Worm (Caenorhabditis elegans) whole organism, late embryonic: Measurements from ENCODE around the gene sam-10.

Experiments
- F13H6.1 ChIP-seq: sonication (generic microtip); optimal IDR thresholded peaks from 2 replicates; lab custom pipeline; 2016; ENCODE audit warnings: missing genetic modification characterization, missing compliant biosample characterization
- ama-1 ChIP-seq: fragments of 150-350 bp; optimal IDR thresholded peaks from 2 replicates; lab custom pipeline; 2014
- unc-86 ChIP-seq: sonication (generic microtip); optimal IDR thresholded peaks from 2 replicates; lab custom pipeline; 2016; ENCODE audit warnings: missing genetic modification characterization, missing compliant biosample characterization

DNA sequence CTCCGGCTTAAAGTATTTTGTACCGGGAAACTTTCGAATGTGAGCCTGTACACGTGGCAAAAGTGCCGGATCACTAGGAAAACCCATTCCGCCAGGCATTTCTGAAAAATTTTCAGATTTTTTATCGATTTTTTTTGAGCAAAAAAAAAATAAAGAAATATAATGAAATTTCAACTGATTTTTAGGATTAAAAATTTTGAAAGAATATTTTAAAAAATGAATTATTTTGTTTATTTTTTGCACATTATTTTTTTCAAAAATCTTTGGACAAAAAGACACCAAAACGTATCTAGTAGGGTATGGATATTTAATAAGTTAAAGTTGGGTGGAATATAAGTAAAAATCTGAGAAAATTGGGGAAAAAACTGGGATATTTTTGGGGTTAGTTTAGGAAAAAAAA lies 9.5 kb downstream of the sam-10 start, which contains the start of gene mac-1:
- TF ChIP-seq ama-1 (lab: Kevin White, UChicago), result no peak
- no peak for TF ChIP-seq unc-86 (tag; lab: Kevin White, UChicago)
- no peak for TF ChIP-seq F13H6.1 (tag; lab: Kevin White, UChicago)
